Worm (Caenorhabditis elegans) whole organism, L4 larva: ENCODE measurements around the gene F22F1.2.

ENCODE experiments used
- F10B5.3 ChIP-seq: sonication (generic microtip); optimal IDR thresholded peaks from 2 replicates; lab custom pipeline; 2016; ENCODE audit warnings: mild to moderate bottlenecking, missing genetic modification characterization, missing compliant biosample characterization
- F37D6.2 ChIP-seq: sonication (generic microtip); optimal IDR thresholded peaks from 2 replicates; lab custom pipeline; 2016; ENCODE audit warnings: mild to moderate bottlenecking, missing genetic modification characterization, missing compliant biosample characterization
- F44E2.7 ChIP-seq: fragments of 200-800 bp; sonication (Bioruptor generic); IDR thresholded peaks from 2 replicates; pipeline ENCODE4 v2.1.2; 2022; ENCODE audit warnings: missing genetic modification characterization, missing compliant biosample characterization
- F49E8.2 ChIP-seq: sonication (generic microtip); optimal IDR thresholded peaks from 2 replicates; lab custom pipeline; 2016; ENCODE audit warnings: missing compliant biosample characterization, mild to moderate bottlenecking, missing genetic modification characterization, borderline replicate concordance
- T20F7.1 ChIP-seq: fragments of 200-800 bp; sonication (Bioruptor generic); optimal IDR thresholded peaks from 2 replicates; lab custom pipeline; 2018; ENCODE audit warnings: mild to moderate bottlenecking, missing genetic modification characterization, missing compliant biosample characterization
- Y48G9A.11 ChIP-seq: fragments of 200-800 bp; sonication (Bioruptor generic); IDR thresholded peaks from 2 replicates; pipeline ENCODE4 v1.3.6; 2022; ENCODE audit warnings: missing genetic modification reagents, missing genetic modification characterization, missing compliant biosample characterization
- Y5F2A.4 ChIP-seq: fragments of 200-800 bp; sonication (Bioruptor generic); optimal IDR thresholded peaks from 2 replicates; lab custom pipeline; 2018; ENCODE audit warnings: mild to moderate bottlenecking, missing genetic modification characterization, missing compliant biosample characterization
- aha-1 ChIP-seq: fragments of 150-350 bp; peaks from one replicate; lab custom pipeline; 2014; ENCODE audit warnings: missing biosample characterization, missing genetic modification characterization
- attf-4 ChIP-seq: sonication (generic microtip); optimal IDR thresholded peaks from 3 replicates; lab custom pipeline; 2017; ENCODE audit warnings: missing biosample characterization, missing genetic modification characterization
- ceh-20 ChIP-seq: fragments of 200-800 bp; sonication (Bioruptor generic); IDR thresholded peaks from 2 replicates; pipeline ENCODE4 v1.3.6; 2022; ENCODE audit warnings: missing genetic modification reagents, missing genetic modification characterization, missing compliant biosample characterization
- ceh-32 ChIP-seq: sonication (generic microtip); optimal IDR thresholded peaks from 2 replicates; lab custom pipeline; 2016; ENCODE audit warnings: mild to moderate bottlenecking, missing genetic modification characterization, missing compliant biosample characterization; ENCODE audit not compliant: poor library complexity
- ceh-62 ChIP-seq: sonication (generic microtip); optimal IDR thresholded peaks from 2 replicates; lab custom pipeline; 2017; ENCODE audit warnings: missing biosample characterization, missing genetic modification characterization
- ces-1 ChIP-seq: fragments of 150-350 bp; sonication (generic microtip); optimal IDR thresholded peaks from 4 replicates; lab custom pipeline; 2014; ENCODE audit warnings: missing biosample characterization, missing genetic modification reagents, missing genetic modification characterization
- daf-12 ChIP-seq: fragments of 150-350 bp; optimal IDR thresholded peaks from 2 replicates; lab custom pipeline; 2014; ENCODE audit warnings: missing biosample characterization, missing genetic modification reagents, missing genetic modification characterization
- daf-16 ChIP-seq, 3 experiments: sonication (generic microtip); optimal IDR thresholded peaks; 2 replicates each; lab custom pipeline; 2016 to 2017; ENCODE audit warnings: missing genetic modification characterization in 3 of 3, missing genetic modification reagents in 3 of 3, mild to moderate bottlenecking in 2 of 3, missing compliant biosample characterization in 2 of 3, missing biosample characterization in 1 of 3, moderate library complexity in 1 of 3
- daf-8 ChIP-seq: fragments of 200-800 bp; sonication (Bioruptor generic); IDR thresholded peaks from 2 replicates; pipeline ENCODE4 v1.3.6; 2022; ENCODE audit warnings: missing genetic modification characterization, missing compliant biosample characterization
- duxl-1 ChIP-seq: sonication (generic microtip); optimal IDR thresholded peaks from 2 replicates; lab custom pipeline; 2016; ENCODE audit warnings: mild to moderate bottlenecking, missing genetic modification characterization, moderate library complexity, missing compliant biosample characterization; ENCODE audit not compliant: poor library complexity
- dve-1 ChIP-seq: sonication (generic microtip); optimal IDR thresholded peaks from 2 replicates; lab custom pipeline; 2017; ENCODE audit warnings: antibody characterized with exemption, mild to moderate bottlenecking, missing genetic modification characterization, missing compliant biosample characterization; ENCODE audit not compliant: insufficient read depth
- gei-8 ChIP-seq: fragments of 200-800 bp; sonication (Bioruptor generic); optimal IDR thresholded peaks from 2 replicates; lab custom pipeline; 2018; ENCODE audit warnings: mild to moderate bottlenecking, missing genetic modification characterization, missing compliant biosample characterization
- hif-1 ChIP-seq, 2 experiments: sonication (generic microtip); optimal IDR thresholded peaks; 2 replicates each; lab custom pipeline; 2016 to 2017; ENCODE audit warnings: missing compliant biosample characterization in 2 of 2, missing genetic modification characterization in 2 of 2, missing genetic modification reagents in 2 of 2, missing genotype in 2 of 2, mild to moderate bottlenecking in 1 of 2
- hmg-1.1 ChIP-seq: fragments of 200-800 bp; sonication (Bioruptor generic); IDR thresholded peaks from 2 replicates; pipeline ENCODE4 v1.3.6; 2022; ENCODE audit warnings: missing genetic modification reagents, missing genetic modification characterization, missing compliant biosample characterization
- lim-7 ChIP-seq: fragments of 200-800 bp; sonication (Bioruptor generic); IDR thresholded peaks from 2 replicates; pipeline ENCODE4 v1.3.6; 2022; ENCODE audit warnings: missing genetic modification characterization, missing compliant biosample characterization
- lin-1 ChIP-seq: fragments of 200-800 bp; sonication (Bioruptor generic); IDR thresholded peaks from 2 replicates; pipeline ENCODE4 v1.3.6; 2022; ENCODE audit warnings: missing genetic modification reagents, missing genetic modification characterization, missing compliant biosample characterization
- lin-13 ChIP-seq: fragments of 150-350 bp; optimal IDR thresholded peaks from 2 replicates; lab custom pipeline; 2014; ENCODE audit warnings: missing biosample characterization, missing genetic modification reagents, missing genetic modification characterization
- lin-29 ChIP-seq: fragments of 200-800 bp; sonication (Bioruptor generic); IDR thresholded peaks from 2 replicates; pipeline ENCODE4 v1.3.6; 2022; ENCODE audit warnings: missing genetic modification reagents, missing genetic modification characterization, missing compliant biosample characterization
- lin-38 ChIP-seq: fragments of 200-800 bp; sonication (Bioruptor generic); IDR thresholded peaks from 2 replicates; pipeline ENCODE4 v1.3.6; 2022; ENCODE audit warnings: missing genetic modification reagents, missing genetic modification characterization, missing compliant biosample characterization
- lin-39 ChIP-seq: fragments of 150-350 bp; optimal IDR thresholded peaks from 2 replicates; lab custom pipeline; 2014; ENCODE audit warnings: missing biosample characterization, missing genetic modification reagents, missing genetic modification characterization
- lir-3 ChIP-seq: sonication (generic microtip); optimal IDR thresholded peaks from 2 replicates; lab custom pipeline; 2016; ENCODE audit warnings: mild to moderate bottlenecking, missing genetic modification characterization, missing compliant biosample characterization
- mdt-29 ChIP-seq: fragments of 200-800 bp; sonication (Bioruptor generic); IDR thresholded peaks from 2 replicates; pipeline ENCODE4 v1.3.6; 2022; ENCODE audit warnings: missing genetic modification reagents, missing genetic modification characterization, missing compliant biosample characterization
- mep-1 ChIP-seq: fragments of 150-350 bp; sonication (generic microtip); optimal IDR thresholded peaks from 3 replicates; lab custom pipeline; 2014; ENCODE audit warnings: missing biosample characterization, missing genetic modification characterization
- mes-2 ChIP-seq: sonication (generic microtip); optimal IDR thresholded peaks from 2 replicates; lab custom pipeline; 2016; ENCODE audit warnings: missing genotype, mild to moderate bottlenecking, missing genetic modification characterization, missing compliant biosample characterization; ENCODE audit not compliant: poor library complexity, severe bottlenecking
- nhr-102 ChIP-seq: sonication (generic microtip); optimal IDR thresholded peaks from 2 replicates; lab custom pipeline; 2016; ENCODE audit warnings: mild to moderate bottlenecking, missing genetic modification characterization, moderate library complexity, missing compliant biosample characterization
- nhr-11 ChIP-seq: fragments of 150-350 bp; optimal IDR thresholded peaks from 2 replicates; lab custom pipeline; 2014; ENCODE audit warnings: missing biosample characterization, missing genetic modification characterization
- nhr-237 ChIP-seq: sonication (generic microtip); optimal IDR thresholded peaks from 2 replicates; lab custom pipeline; 2017; ENCODE audit warnings: missing biosample characterization, missing genetic modification characterization
- nhr-25 ChIP-seq: sonication (generic microtip); optimal IDR thresholded peaks from 2 replicates; lab custom pipeline; 2017; ENCODE audit warnings: missing genetic modification characterization, mild to moderate bottlenecking, missing compliant biosample characterization, antibody characterized with exemption, moderate library complexity, borderline replicate concordance; ENCODE audit not compliant: insufficient read depth
- nhr-76 ChIP-seq: fragments of 150-350 bp; optimal IDR thresholded peaks from 2 replicates; lab custom pipeline; 2014; ENCODE audit warnings: missing biosample characterization, missing genetic modification characterization
- nhr-77 ChIP-seq: fragments of 150-350 bp; optimal IDR thresholded peaks from 2 replicates; lab custom pipeline; 2014; ENCODE audit warnings: missing biosample characterization, missing genetic modification characterization
- pha-4 ChIP-seq, 2 experiments: fragments of 150-350 bp in 1 of 2; fragments of 200-800 bp in 1 of 2; sonication (Bioruptor generic) in 1 of 2; IDR thresholded peaks in 1 of 2; optimal IDR thresholded peaks in 1 of 2; 2 replicates each; pipeline versions ENCODE4 v1.3.6 to Lab custom; 2014 to 2022; ENCODE audit warnings: missing genetic modification characterization in 2 of 2, missing genetic modification reagents in 2 of 2, missing biosample characterization in 1 of 2, missing compliant biosample characterization in 1 of 2
- php-3 ChIP-seq: fragments of 200-800 bp; sonication (Bioruptor generic); IDR thresholded peaks from 2 replicates; pipeline ENCODE4 v1.3.6; 2022; ENCODE audit warnings: missing genetic modification reagents, missing genetic modification characterization, missing compliant biosample characterization
- saeg-2 ChIP-seq: fragments of 200-800 bp; sonication (Bioruptor generic); IDR thresholded peaks from 2 replicates; pipeline ENCODE4 v1.3.6; 2022; ENCODE audit warnings: missing genetic modification reagents, missing genetic modification characterization, missing compliant biosample characterization
- snpc-1.2 ChIP-seq: fragments of 200-800 bp; sonication (Bioruptor generic); IDR thresholded peaks from 2 replicates; pipeline ENCODE4 v1.3.6; 2022; ENCODE audit warnings: missing genetic modification reagents, missing genetic modification characterization, missing compliant biosample characterization
- spr-3 ChIP-seq: fragments of 200-800 bp; sonication (Bioruptor generic); optimal IDR thresholded peaks from 2 replicates; lab custom pipeline; 2018; ENCODE audit warnings: mild to moderate bottlenecking, missing genetic modification characterization, missing compliant biosample characterization
- tag-97 ChIP-seq: fragments of 200-800 bp; sonication (Bioruptor generic); IDR thresholded peaks from 2 replicates; pipeline ENCODE4 v1.3.6; 2022; ENCODE audit warnings: missing genetic modification characterization, missing compliant biosample characterization
- unc-39 ChIP-seq: sonication (generic microtip); optimal IDR thresholded peaks from 2 replicates; lab custom pipeline; 2017; ENCODE audit warnings: missing biosample characterization, missing genetic modification characterization
- unc-62 ChIP-seq, 3 experiments: fragments of 150-350 bp in 1 of 3; sonication (generic microtip); optimal IDR thresholded peaks in 2 of 3; peaks in 1 of 3; 1 replicate in 1 of 3; 2 replicates in 2 of 3; lab custom pipeline; 2014 to 2017; ENCODE audit warnings: missing biosample characterization in 3 of 3, missing genetic modification characterization in 3 of 3, missing genetic modification reagents in 3 of 3, missing genotype in 1 of 3
- zip-2 ChIP-seq: fragments of 150-350 bp; optimal IDR thresholded peaks from 2 replicates; lab custom pipeline; 2014; ENCODE audit warnings: missing biosample characterization, missing genetic modification characterization

Gene F22F1.2

ce11 chrX:8109531-8109930, 41.0 kb downstream of the F22F1.2 start (continued):
- no peak for TF ChIP-seq duxl-1 (tag; lab: Kevin White, UChicago)
- TF ChIP-seq unc-62 (GFP tag; optimal IDR thresholded peaks at IDR 0.05 in 1 of 2; lab: Kevin White, UChicago), result no peak
- TF ChIP-seq unc-62 (tag; optimal IDR thresholded peaks at IDR 0.05; lab: Kevin White, UChicago), result no peak
- TF ChIP-seq mep-1 (tag; lab: Kevin White, UChicago), result peak; percentile 75
- TF ChIP-seq snpc-1.2 (GFP tag; lab: Robert Waterston, UW), result no peak
- TF ChIP-seq ces-1 (GFP tag; lab: Kevin White, UChicago), result no peak
- TF ChIP-seq Y5F2A.4, result no peak
- no peak for TF ChIP-seq tag-97 (GFP tag; lab: Robert Waterston, UW)
- peak; percentile 43 for TF ChIP-seq nhr-11 (tag; lab: Kevin White, UChicago)
- TF ChIP-seq ceh-32 (tag; lab: Kevin White, UChicago), result no peak
- TF ChIP-seq daf-12, result no peak
- no peak for TF ChIP-seq php-3
- TF ChIP-seq mdt-29, result no peak
- no peak for TF ChIP-seq F10B5.3 (tag; lab: Kevin White, UChicago)
- TF ChIP-seq lin-29 (GFP tag; lab: Robert Waterston, UW), result no peak
- TF ChIP-seq F49E8.2 (tag; lab: Kevin White, UChicago), result no peak
- peak; percentile 47 for TF ChIP-seq aha-1 (tag; lab: Kevin White, UChicago)
- TF ChIP-seq dve-1 (tag; lab: Kevin White, UChicago), result peak; percentile 80
- no peak for TF ChIP-seq lir-3 (tag; lab: Kevin White, UChicago)
- TF ChIP-seq spr-3 (GFP tag; lab: Kevin White, UChicago), result no peak
- TF ChIP-seq ceh-20, result no peak
- no peak for TF ChIP-seq nhr-25 (tag; lab: Kevin White, UChicago)
- TF ChIP-seq hif-1 (tag; optimal IDR thresholded peaks at IDR 0.05; lab: Kevin White, UChicago), result no peak
- TF ChIP-seq daf-8 (GFP tag; lab: Robert Waterston, UW), result no peak

DNA sequence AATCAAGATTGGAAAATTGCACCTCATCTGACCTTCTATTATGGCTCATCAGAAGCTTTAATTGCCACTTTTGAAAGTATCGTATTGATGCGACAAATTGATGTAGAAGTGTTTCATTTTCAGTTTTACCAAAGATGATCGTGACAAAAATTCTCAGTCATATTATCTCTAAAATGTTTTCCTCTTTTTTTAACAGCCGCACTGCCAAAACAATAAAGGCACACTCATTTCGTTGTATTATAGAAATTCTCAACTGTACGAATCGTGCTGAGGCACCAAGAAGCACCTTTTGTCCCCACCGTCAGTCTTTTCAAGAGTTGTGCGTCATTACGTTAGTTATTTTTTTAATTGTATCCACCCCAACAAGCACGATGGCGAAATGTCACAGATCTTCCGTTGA, 42.6 kb downstream of the F22F1.2 start, which contains the start of gene K07E3.9:
TSS of gene K07E3.9 (plus strand) at position 301 of the 400 bp plus-strand sequence.
- no peak for TF ChIP-seq unc-39
- TF ChIP-seq nhr-76, result no peak
- no peak for TF ChIP-seq pha-4 (GFP tag; IDR thresholded peaks at IDR 0.05; lab: Robert Waterston, UW)
- TF ChIP-seq pha-4 (tag; optimal IDR thresholded peaks at IDR 0.05; lab: Kevin White, UChicago), result no peak
- no peak for TF ChIP-seq F37D6.2 (tag; lab: Kevin White, UChicago)
- TF ChIP-seq nhr-77 (tag; lab: Kevin White, UChicago), result no peak
- no peak for TF ChIP-seq zip-2 (tag; lab: Kevin White, UChicago)
- TF ChIP-seq lim-7 (GFP tag; lab: Robert Waterston, UW), result no peak
- no peak for TF ChIP-seq daf-12
- TF ChIP-seq lin-39, result no peak
- no peak for TF ChIP-seq ceh-62 (tag; lab: Kevin White, UChicago)

DNA sequence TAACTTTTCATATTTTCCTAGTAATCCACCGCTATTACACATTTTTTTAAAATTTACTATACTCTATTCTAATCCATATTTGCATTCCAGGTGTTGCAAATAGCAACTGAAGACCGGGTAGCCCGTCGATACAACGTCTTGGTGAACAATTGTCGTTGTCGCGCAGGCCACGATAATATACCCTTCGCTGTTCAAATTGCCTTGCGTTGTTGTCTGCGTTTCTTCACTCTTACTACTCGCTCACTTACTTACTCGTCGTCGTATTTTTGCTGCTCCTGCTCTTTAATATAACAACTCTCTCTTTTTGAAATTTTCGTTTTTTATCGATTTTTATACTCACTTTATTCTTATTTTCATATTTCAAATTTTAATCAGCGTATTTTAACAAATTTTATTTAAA, 46.6 kb downstream of the F22F1.2 start, which contains the start of gene K07E3.2:
TSS of gene K07E3.2 (plus strand) at position 400 of the 400 bp plus-strand sequence.
- no peak for TF ChIP-seq pha-4 (GFP tag; IDR thresholded peaks at IDR 0.05; lab: Robert Waterston, UW)
- no peak for TF ChIP-seq pha-4 (tag; optimal IDR thresholded peaks at IDR 0.05; lab: Kevin White, UChicago)
- peak; percentile 41 for TF ChIP-seq mep-1 (tag; lab: Kevin White, UChicago)
- no peak for TF ChIP-seq saeg-2
- no peak for TF ChIP-seq gei-8 (GFP tag; lab: Kevin White, UChicago)
- TF ChIP-seq daf-16 (GFP tag; optimal IDR thresholded peaks at IDR 0.05; lab: Kevin White, UChicago), result no peak
- no peak for TF ChIP-seq daf-16 (tag; optimal IDR thresholded peaks at IDR 0.05; lab: Kevin White, UChicago)
- no peak for TF ChIP-seq F49E8.2 (tag; lab: Kevin White, UChicago)
- no peak for TF ChIP-seq attf-4 (tag; lab: Kevin White, UChicago)
- TF ChIP-seq hmg-1.1 (GFP tag; lab: Robert Waterston, UW), result peak; percentile 84
- TF ChIP-seq unc-62 (GFP tag; optimal IDR thresholded peaks at IDR 0.05 in 1 of 2; lab: Kevin White, UChicago), result no peak
- TF ChIP-seq unc-62 (tag; optimal IDR thresholded peaks at IDR 0.05; lab: Kevin White, UChicago), result no peak
- no peak for TF ChIP-seq lin-38 (GFP tag; lab: Robert Waterston, UW)
- no peak for TF ChIP-seq nhr-77 (tag; lab: Kevin White, UChicago)
- TF ChIP-seq lin-13 (GFP tag; lab: Kevin White, UChicago), result no peak
- no peak for TF ChIP-seq lin-1 (GFP tag; lab: Robert Waterston, UW)
- no peak for TF ChIP-seq nhr-237 (tag; lab: Kevin White, UChicago)
- peak; percentile 66 for TF ChIP-seq mes-2 (tag; lab: Kevin White, UChicago)
- TF ChIP-seq ceh-32 (tag; lab: Kevin White, UChicago), result no peak
- TF ChIP-seq F44E2.7 (GFP tag; lab: Robert Waterston, UW), result no peak
- no peak for TF ChIP-seq Y48G9A.11 (GFP tag; lab: Robert Waterston, UW)
- TF ChIP-seq nhr-102, result peak; percentile 52
- no peak for TF ChIP-seq T20F7.1 (GFP tag; lab: Kevin White, UChicago)
